Worm (Caenorhabditis elegans) whole organism, L4/young adult: ENCODE results near the gene ZK105.8.

Experiments
- W03F9.2 ChIP-seq: fragments of 150-350 bp; optimal IDR thresholded peaks from 2 replicates; lab custom pipeline; 2014; ENCODE audit warnings: missing biosample characterization, missing genetic modification characterization
- dao-5 ChIP-seq: sonication (generic microtip); optimal IDR thresholded peaks from 2 replicates; lab custom pipeline; 2016; ENCODE audit warnings: missing genotype, missing genetic modification characterization, moderate library complexity, missing compliant biosample characterization
- him-1 ChIP-seq: sonication (generic microtip); optimal IDR thresholded peaks from 2 replicates; lab custom pipeline; 2016; ENCODE audit warnings: missing genotype, missing genetic modification reagents, missing genetic modification characterization, missing compliant biosample characterization

ZK105.8 gene

DNA sequence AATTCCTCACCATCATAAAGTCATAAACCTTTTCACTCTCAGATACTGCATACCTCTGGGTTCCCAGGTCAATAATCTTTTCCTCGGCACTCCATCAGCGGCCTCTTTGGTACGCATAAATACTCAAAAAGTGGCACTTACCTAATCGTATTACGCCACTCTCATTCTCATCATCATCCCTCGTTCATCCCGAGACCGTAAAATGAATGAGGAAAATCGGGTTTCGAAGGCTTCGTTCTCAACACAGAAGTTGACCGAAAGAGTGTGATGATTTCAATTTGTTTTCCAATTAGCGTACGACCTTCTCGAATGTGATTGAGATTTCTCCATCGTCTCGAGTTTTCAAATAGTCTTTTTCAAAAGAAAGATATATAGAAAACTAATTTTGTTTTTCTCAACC, 15.7 kb downstream of the ZK105.8 start:
- TF ChIP-seq W03F9.2, result no peak
- no peak for TF ChIP-seq dao-5

DNA sequence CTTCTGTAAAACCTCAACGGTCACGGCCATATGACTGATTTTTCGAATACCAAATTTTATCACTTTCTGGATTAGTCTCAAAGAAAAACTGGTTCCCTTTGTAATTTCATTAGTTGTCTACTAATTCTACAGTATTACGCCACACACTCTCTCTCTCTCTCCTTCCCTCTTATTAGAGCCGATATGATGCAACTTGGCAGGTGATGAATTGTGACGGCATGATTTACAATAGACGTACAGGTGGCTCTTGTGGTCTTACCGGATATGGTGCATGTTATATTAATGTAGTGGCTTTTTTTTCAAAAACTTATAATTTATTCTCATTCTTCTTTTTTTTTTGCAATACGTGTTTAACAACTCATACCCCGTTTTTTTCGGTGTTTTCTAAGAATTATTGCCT, 17.6 kb downstream of the ZK105.8 start:
- no peak for TF ChIP-seq dao-5
- TF ChIP-seq W03F9.2, result no peak
- TF ChIP-seq him-1 (tag; lab: Kevin White, UChicago), result no peak

DNA sequence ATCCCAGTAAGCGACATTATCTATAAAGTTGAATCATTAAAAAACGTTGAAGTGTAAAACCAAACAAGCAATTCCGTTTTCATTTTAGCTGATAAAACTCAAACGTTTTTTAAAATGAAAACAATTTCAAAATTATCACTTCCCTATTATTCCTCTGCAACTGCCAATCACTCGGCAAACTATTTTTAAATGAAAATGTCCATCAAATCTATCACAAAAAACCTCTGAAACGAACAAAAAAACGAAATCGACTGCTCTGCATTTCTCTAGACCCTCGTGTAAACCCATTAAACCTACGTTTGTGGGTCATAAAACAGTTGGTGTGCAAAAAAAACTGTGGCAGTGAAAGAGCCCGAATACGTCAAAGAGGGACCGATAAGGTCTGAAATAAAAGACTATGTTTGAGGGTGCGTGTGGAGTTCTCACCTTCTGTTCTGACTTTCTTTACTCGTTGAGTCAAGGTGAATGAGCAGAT, 18.2 kb downstream of the ZK105.8 start, which contains the start of gene fbxl-5:
TSS of gene fbxl-5 (plus strand) at position 425 of the 475 bp plus-strand sequence.
- TF ChIP-seq W03F9.2 (no peak), dao-5 (no peak), him-1 (tag; lab: Kevin White, UChicago) (no peak)

DNA sequence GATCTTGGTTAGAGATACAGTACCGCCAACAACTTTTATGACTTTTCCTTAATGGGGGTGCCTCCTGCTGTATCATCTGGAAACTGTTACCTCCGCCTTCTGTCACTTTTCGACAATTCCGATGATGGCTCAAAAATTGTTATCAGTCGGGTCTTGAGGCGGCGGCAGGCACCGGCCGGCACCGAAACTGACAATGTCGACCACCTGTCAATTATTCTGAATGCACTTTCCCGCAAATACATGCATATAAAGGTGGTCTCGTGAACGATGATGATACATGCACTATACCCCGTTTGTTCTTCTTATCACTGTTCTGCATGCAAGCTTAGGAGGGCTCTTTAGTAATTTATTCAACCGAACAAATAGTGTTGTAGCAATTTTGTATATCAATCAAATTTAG, 19.8 kb downstream of the ZK105.8 start:
- TF ChIP-seq dao-5, result no peak
- TF ChIP-seq W03F9.2, result no peak
- no peak for TF ChIP-seq him-1 (tag; lab: Kevin White, UChicago)

DNA sequence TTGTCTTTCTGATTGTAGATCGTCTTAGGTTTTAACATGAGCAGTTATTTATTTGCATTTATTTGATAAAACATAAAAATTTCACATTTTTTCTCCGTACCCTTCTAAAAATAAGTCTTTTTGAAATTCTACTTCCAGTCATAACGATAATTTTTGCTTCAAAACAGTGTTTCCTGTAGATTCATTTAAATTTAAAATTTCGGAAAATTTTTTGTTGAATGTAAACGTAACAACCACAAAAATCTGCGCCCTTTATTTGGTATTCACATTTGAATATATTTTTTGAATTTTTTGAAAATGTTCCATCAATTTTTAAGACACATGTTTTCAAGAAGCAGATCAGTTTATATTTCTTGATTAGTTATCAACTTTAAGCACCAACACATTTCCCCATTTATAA, 21.1 kb downstream of the ZK105.8 start:
- no peak for TF ChIP-seq him-1 (tag; lab: Kevin White, UChicago)
- no peak for TF ChIP-seq dao-5
- TF ChIP-seq W03F9.2, result no peak

DNA sequence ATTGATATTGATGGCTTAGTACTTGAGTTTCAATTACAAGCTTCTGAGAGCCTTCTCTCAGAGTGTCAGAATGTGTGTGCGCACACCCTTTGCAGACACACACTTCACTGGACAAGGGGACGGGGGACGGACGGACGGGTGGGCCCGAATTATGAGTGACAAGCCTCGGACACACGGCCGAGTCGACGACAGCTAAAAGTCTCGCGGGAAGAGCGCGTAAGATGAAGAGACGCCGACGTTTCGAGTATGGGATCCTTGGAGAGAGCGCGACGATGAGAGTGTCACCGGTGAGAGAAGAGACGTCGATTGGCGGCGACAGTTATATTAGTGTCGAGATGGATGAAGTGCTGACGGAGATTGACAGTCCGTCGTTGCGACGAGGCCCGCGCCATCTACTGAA, 21.6 kb downstream of the ZK105.8 start:
- TF ChIP-seq W03F9.2, result no peak
- TF ChIP-seq him-1 (tag; lab: Kevin White, UChicago), result no peak
- no peak for TF ChIP-seq dao-5

DNA sequence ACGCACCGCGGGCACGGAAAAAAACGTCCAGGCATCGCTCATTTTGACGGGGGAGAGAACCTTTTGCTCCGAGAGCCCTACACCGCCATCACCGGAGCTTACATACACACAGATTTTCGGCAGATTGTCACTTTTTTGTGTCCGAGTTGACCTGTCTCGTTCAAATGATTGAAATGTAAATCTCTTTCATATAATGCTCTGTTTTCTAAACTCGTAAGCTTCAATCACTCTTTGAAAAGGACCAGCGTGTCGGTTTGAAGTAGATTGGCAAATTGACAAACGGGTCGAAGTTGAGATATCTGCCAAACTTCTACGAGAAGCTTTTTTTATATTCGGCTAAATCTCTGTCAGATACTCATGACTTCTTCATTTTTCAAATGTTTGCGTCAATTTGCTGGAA, 22.8 kb downstream of the ZK105.8 start:
- TF ChIP-seq dao-5 (no peak), him-1 (tag; lab: Kevin White, UChicago) (no peak), W03F9.2 (no peak)

DNA sequence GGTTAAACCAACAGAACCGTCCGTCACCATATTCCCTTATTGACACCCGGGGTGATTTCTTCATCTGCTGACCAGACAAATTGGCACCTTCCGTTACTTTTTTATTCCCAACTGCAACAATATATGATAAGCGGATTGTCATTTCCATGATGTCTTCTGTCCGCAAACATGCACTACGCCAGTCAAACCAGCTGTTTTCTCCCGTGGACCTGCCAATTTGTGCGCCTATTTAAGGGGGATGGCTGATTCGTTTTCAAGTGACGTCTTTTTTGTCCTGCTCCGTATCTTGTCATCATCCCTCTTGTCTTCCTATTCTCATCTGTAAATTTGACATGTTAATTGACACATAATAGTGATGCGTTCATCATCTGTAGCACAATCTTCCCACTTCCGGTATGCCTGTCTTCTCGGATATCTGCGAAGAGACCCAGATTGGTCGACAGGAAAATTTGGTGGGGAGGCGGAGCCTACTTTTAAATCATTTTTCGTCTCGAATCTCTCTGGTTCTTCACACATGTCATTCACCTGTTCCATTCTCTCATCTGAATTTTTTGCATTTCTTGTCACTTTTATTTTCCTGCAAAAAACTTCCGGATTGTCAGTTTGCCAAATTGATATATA, 23.8 kb downstream of the ZK105.8 start:
- TF ChIP-seq W03F9.2 (no peak), dao-5 (no peak), him-1 (tag; lab: Kevin White, UChicago) (no peak)

DNA sequence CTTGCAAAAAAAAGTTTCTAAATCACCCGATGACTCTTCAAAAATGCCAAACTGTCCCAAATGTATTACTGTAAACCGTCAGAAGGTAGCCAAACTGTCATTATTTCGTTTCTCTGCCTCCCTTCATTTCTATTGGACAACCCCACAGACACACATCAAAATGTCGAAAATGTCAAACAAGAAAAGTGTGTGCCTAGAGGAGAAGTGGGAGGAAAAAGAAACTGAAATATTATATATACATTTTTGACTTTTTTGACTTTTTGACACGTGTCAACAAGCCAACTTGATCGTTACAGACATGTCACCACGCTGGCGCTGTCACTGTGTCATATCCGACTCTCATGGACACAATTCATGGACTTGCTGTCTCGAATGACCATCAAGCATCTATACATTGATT, 25.4 kb downstream of the ZK105.8 start:
- TF ChIP-seq W03F9.2, result no peak
- no peak for TF ChIP-seq dao-5
- no peak for TF ChIP-seq him-1 (tag; lab: Kevin White, UChicago)

DNA sequence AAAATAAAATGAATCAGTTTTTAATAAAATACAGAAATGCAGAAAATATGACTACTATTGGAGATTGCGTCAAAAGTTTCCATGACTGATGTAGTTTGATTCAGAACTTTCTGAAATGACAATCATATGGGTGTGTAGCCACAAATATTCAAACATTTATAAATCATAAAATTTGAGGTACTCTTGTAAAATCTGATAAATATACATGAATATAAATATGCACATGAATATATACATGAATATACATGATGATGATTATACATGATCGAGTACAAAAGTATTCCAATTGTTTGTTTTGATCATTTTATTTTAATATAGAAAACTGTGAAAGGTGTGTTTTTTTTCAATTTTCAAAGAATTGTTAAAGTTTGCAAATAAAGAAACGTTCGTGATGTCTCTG, 30.3 kb downstream of the ZK105.8 start, which contains the start of gene T05B11.4:
TSS of gene T05B11.4 (minus strand) at position 101 of the 400 bp plus-strand sequence.
- TF ChIP-seq dao-5 (no peak), him-1 (tag; lab: Kevin White, UChicago) (no peak), W03F9.2 (no peak)

DNA sequence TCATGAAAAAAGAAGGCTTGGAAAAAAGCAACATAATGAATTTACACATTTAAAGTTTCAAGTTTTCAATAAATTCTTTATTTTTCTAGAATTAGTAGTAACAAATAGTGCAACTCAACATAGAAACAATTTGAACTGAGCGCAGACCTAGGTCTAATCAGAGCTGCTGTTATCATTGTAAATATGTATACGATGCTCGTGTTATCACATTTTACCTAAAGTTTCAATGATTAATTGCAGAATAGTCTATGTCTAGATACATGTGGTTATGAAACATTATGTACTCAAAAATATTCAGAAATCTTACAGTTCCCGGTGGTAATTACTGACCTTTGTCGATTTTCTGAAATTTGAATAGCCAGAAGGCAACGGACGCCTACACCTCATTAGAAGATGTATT, 31.7 kb downstream of the ZK105.8 start:
- TF ChIP-seq dao-5, result no peak
- no peak for TF ChIP-seq him-1 (tag; lab: Kevin White, UChicago)
- TF ChIP-seq W03F9.2, result no peak

DNA sequence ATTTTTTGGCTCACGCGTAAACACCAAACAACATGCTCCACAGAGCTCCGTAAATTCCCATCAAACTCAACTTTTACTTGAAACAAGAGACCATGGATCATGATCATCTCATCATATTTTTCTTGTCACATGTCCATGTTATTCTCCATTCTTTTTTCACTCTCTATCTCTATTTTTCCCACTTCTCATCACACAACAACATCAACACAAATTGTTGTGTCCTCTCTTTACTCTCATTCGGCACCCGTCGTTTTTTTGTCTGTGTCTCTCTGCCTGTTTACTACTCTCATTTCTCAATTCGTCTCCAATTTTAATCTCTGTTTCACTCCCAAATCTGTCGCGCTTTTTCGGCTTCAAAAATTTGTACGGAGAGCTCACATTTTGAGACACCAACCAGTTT, 35.0 kb downstream of the ZK105.8 start:
- TF ChIP-seq dao-5 (no peak), him-1 (tag; lab: Kevin White, UChicago) (no peak), W03F9.2 (no peak)

DNA sequence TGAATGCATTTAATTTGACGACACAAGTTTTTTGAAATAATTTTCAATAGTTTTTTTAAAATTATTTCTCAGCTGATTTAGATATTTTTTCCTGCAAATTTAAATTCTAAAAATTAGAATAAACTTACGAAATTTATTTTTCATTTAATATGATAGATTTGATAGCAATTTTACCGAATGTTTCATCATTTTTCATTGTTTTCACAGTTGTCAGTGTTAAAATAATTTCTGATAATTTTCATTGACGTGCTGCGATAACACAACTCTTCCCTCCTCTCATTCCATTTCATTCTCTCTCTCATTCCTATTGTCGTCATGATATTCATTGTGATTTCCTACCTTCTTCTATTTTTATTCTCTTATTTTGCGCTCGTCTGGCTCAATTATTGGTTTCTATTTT, 35.9 kb downstream of the ZK105.8 start, which contains the start of gene hint-3:
TSS of gene hint-3 (plus strand) at position 301 of the 400 bp plus-strand sequence.
- no peak for TF ChIP-seq W03F9.2
- TF ChIP-seq dao-5, result no peak
- no peak for TF ChIP-seq him-1 (tag; lab: Kevin White, UChicago)

DNA sequence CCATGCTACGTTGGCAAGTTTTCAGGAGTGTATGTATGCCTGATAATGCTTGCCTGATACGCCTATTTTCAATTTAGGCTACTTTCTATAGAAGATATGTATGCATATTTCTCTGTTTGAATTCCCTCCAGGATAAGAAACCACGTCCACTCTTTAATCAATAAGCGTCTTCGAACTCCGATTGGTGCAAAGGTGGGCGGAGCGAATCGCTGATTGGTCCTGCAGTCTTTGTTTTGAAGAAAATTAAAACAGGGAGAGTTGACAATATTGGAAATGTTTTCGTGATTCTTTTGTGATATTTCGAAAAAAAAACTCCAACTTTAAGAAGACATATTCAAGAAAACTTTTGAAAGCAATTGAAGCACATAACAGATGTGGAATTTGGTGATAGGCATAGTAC, 37.6 kb downstream of the ZK105.8 start:
- no peak for TF ChIP-seq W03F9.2
- no peak for TF ChIP-seq him-1 (tag; lab: Kevin White, UChicago)
- no peak for TF ChIP-seq dao-5

DNA sequence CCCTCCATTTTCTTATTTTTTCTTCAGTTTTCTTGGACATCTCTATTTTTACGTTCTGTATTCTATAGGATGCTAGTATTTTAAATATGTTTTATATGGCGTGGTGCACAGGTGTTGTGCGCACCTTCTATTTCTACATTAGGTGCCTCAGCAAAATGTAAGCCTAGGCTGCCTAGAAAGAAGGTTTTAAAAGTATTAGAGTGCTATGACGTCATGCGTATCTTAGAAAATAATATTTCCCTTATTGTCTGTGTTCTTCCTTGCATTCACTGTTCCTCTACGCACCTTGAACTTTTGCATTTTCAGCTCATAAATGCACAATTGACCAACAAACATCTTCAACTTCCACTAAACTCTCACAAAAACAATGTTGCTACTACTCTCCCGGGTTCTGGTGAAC, 46.7 kb downstream of the ZK105.8 start, which contains the start of gene frpr-3:
TSS of gene frpr-3 (plus strand) at position 301 of the 400 bp plus-strand sequence.
- TF ChIP-seq W03F9.2, result no peak
- no peak for TF ChIP-seq dao-5
- no peak for TF ChIP-seq him-1 (tag; lab: Kevin White, UChicago)

DNA sequence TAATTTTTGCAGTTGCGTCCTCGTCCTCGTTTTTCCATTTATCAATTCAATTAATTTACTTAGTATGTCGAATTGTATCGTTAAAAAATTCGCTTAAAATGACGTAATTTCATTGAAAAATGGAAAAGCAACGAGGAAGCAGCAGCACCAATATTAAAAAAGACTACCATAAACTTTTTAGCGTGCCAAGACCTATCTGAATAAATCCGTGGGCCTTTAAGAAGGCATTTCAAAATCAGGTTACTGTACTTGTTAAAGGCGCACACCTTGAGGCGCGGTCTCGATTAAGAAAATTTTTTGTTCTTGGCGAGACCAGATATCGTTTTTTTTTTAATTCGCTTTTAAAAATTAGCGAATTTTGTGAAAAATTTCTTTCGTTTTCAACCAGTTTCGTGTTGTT, 49.4 kb downstream of the ZK105.8 start:
- no peak for TF ChIP-seq dao-5
- TF ChIP-seq him-1 (tag; lab: Kevin White, UChicago), result no peak
- TF ChIP-seq W03F9.2, result no peak
